Worm (Caenorhabditis elegans) whole organism, L1 larva: Measurements from ENCODE around the gene F10G7.12.

Experiments used
- ceh-8 ChIP-seq: fragments of 200-800 bp; sonication (Bioruptor generic); optimal IDR thresholded peaks from 2 replicates; lab custom pipeline; 2018; ENCODE audit warnings: mild to moderate bottlenecking, missing genetic modification characterization, moderate library complexity, missing compliant biosample characterization
- nhr-28 ChIP-seq: fragments of 150-350 bp; optimal IDR thresholded peaks from 2 replicates; lab custom pipeline; 2014; ENCODE audit warnings: missing biosample characterization, missing genetic modification characterization

ce11 chrII:4671692-4672091, 17.9 kb upstream of the F10G7.12 start, which contains the start of gene T05A7.6:
- TF ChIP-seq nhr-28 = no peak
- no peak for TF ChIP-seq ceh-8 (GFP tag; lab: Kevin White, UChicago)
